Fruit fly (Drosophila melanogaster) whole organism, embryonic: Measurements from ENCODE around the gene Seipin.
A peak's percentile ranks its signal among the peaks of the same experiment; 100 is the strongest.

Experiments
- CG10431 ChIP-seq: fragments of 200-800 bp; sonication (Bioruptor generic); optimal IDR thresholded peaks from 3 replicates; lab custom pipeline; 2018; ENCODE audit warnings: missing biosample characterization, mild to moderate bottlenecking, missing genetic modification characterization
- CG11085 ChIP-seq: fragments of 200-800 bp; sonication (Bioruptor generic); IDR thresholded peaks from 2 replicates; pipeline ENCODE4 v1.3.6; 2022; ENCODE audit warnings: missing biosample characterization, missing genetic modification characterization
- CG12155 ChIP-seq: fragments of 200-800 bp; sonication (Bioruptor generic); optimal IDR thresholded peaks from 3 replicates; lab custom pipeline; 2016; ENCODE audit warnings: missing biosample characterization, missing genetic modification characterization
- CG12236 ChIP-seq: fragments of 200-800 bp; sonication (Bioruptor generic); optimal IDR thresholded peaks from 2 replicates; lab custom pipeline; 2016; ENCODE audit warnings: missing biosample characterization, missing genetic modification characterization
- CG1233 ChIP-seq: fragments of 200-800 bp; sonication (Bioruptor generic); optimal IDR thresholded peaks from 4 replicates; lab custom pipeline; 2018; ENCODE audit warnings: missing biosample characterization, mild to moderate bottlenecking, missing genetic modification characterization
- CG14710 ChIP-seq: fragments of 200-800 bp; sonication (Bioruptor generic); optimal IDR thresholded peaks from 3 replicates; lab custom pipeline; 2019; ENCODE audit warnings: missing biosample characterization, mild to moderate bottlenecking, missing genetic modification characterization, moderate library complexity
- CG1602 ChIP-seq: fragments of 200-800 bp; sonication (Bioruptor generic); optimal IDR thresholded peaks from 3 replicates; lab custom pipeline; 2016; ENCODE audit warnings: missing biosample characterization, missing genetic modification characterization
- CG18476 ChIP-seq: fragments of 200-800 bp; sonication (Bioruptor generic); optimal IDR thresholded peaks from 2 replicates; lab custom pipeline; 2016; ENCODE audit warnings: missing biosample characterization, mild to moderate bottlenecking, missing genetic modification characterization
- CG30020 ChIP-seq: fragments of 200-800 bp; optimal IDR thresholded peaks from 2 replicates; lab custom pipeline; 2019; ENCODE audit warnings: missing biosample characterization, mild to moderate bottlenecking, missing genetic modification characterization, moderate library complexity
- CG3065 ChIP-seq: fragments of 200-800 bp; sonication (Bioruptor generic); optimal IDR thresholded peaks from 2 replicates; lab custom pipeline; 2016; ENCODE audit warnings: missing biosample characterization, missing genetic modification characterization
- CG31388 ChIP-seq: fragments of 200-800 bp; sonication (Bioruptor generic); optimal IDR thresholded peaks from 2 replicates; lab custom pipeline; 2016; ENCODE audit warnings: missing biosample characterization, missing genetic modification characterization
- CG31441 ChIP-seq: fragments of 200-800 bp; sonication (Bioruptor generic); IDR thresholded peaks from 2 replicates; pipeline ENCODE4 v1.3.6; 2022; ENCODE audit warnings: missing biosample characterization, missing genetic modification characterization
- CG32532 ChIP-seq: fragments of 200-800 bp; sonication (Bioruptor generic); IDR thresholded peaks from 2 replicates; pipeline ENCODE4 v1.3.6; 2022; ENCODE audit warnings: missing biosample characterization, missing genetic modification characterization
- CG33557 ChIP-seq: fragments of 200-800 bp; sonication (Bioruptor generic); optimal IDR thresholded peaks from 2 replicates; lab custom pipeline; 2019; ENCODE audit warnings: missing biosample characterization, mild to moderate bottlenecking, missing genetic modification characterization, moderate library complexity
- CG4360 ChIP-seq: fragments of 200-800 bp; sonication (Bioruptor generic); IDR thresholded peaks from 2 replicates; pipeline ENCODE4 v1.3.6; 2022; ENCODE audit warnings: missing biosample characterization, missing genetic modification characterization
- CG4424 ChIP-seq: fragments of 200-800 bp; sonication (Bioruptor generic); optimal IDR thresholded peaks from 3 replicates; lab custom pipeline; 2016; ENCODE audit warnings: missing biosample characterization, missing genetic modification characterization
- CG6683 ChIP-seq: fragments of 200-800 bp; sonication (Bioruptor generic); optimal IDR thresholded peaks from 2 replicates; lab custom pipeline; 2017; ENCODE audit warnings: missing biosample characterization, mild to moderate bottlenecking, missing genetic modification characterization, missing genetic modification reagents
- CG6854 ChIP-seq: fragments of 200-800 bp; sonication (Bioruptor generic); optimal IDR thresholded peaks from 3 replicates; lab custom pipeline; 2017; ENCODE audit warnings: missing biosample characterization, mild to moderate bottlenecking, missing genetic modification characterization
- CG7745 ChIP-seq: fragments of 200-800 bp; sonication (Bioruptor generic); optimal IDR thresholded peaks from 2 replicates; lab custom pipeline; 2018; ENCODE audit warnings: missing biosample characterization, mild to moderate bottlenecking, missing genetic modification characterization, moderate library complexity
- CG7839 ChIP-seq: fragments of 200-800 bp; sonication (Bioruptor generic); optimal IDR thresholded peaks from 3 replicates; lab custom pipeline; 2018; ENCODE audit warnings: missing biosample characterization, mild to moderate bottlenecking, missing genetic modification characterization, moderate library complexity
- CG8089 ChIP-seq: fragments of 200-800 bp; sonication (Bioruptor generic); optimal IDR thresholded peaks from 3 replicates; lab custom pipeline; 2016; ENCODE audit warnings: missing biosample characterization, missing genetic modification characterization
- CG8765 ChIP-seq: fragments of 200-800 bp; sonication (Bioruptor generic); IDR thresholded peaks from 2 replicates; pipeline ENCODE4 v1.3.6; 2022; ENCODE audit warnings: missing biosample characterization, missing genetic modification characterization
- CG8944 ChIP-seq: fragments of 200-800 bp; sonication (Bioruptor generic); optimal IDR thresholded peaks from 3 replicates; lab custom pipeline; 2016; ENCODE audit warnings: missing biosample characterization, missing genetic modification characterization
- CG9817 ChIP-seq: fragments of 200-800 bp; sonication (Bioruptor generic); optimal IDR thresholded peaks from 2 replicates; lab custom pipeline; 2018; ENCODE audit warnings: missing biosample characterization, mild to moderate bottlenecking, missing genetic modification characterization, moderate library complexity
- CoRest ChIP-seq: fragments of 200-800 bp; sonication (Bioruptor generic); optimal IDR thresholded peaks from 3 replicates; lab custom pipeline; 2018; ENCODE audit warnings: missing biosample characterization, mild to moderate bottlenecking, missing genetic modification characterization, moderate library complexity
- CrebB ChIP-seq: fragments of 200-800 bp; sonication (Bioruptor generic); optimal IDR thresholded peaks from 3 replicates; lab custom pipeline; 2018; ENCODE audit warnings: missing biosample characterization, mild to moderate bottlenecking, missing genetic modification characterization
- Drgx ChIP-seq: fragments of 200-800 bp; sonication (Bioruptor generic); IDR thresholded peaks from 2 replicates; pipeline ENCODE4 v1.3.6; 2022; ENCODE audit warnings: missing biosample characterization, missing genetic modification characterization
- MESR4 ChIP-seq: fragments of 200-800 bp; sonication (Bioruptor generic); optimal IDR thresholded peaks from 2 replicates; lab custom pipeline; 2018; ENCODE audit warnings: missing biosample characterization, mild to moderate bottlenecking, missing genetic modification characterization, moderate library complexity
- Med ChIP-seq: fragments of 200-800 bp; sonication (Bioruptor generic); peaks from one replicate; lab custom pipeline; 2016; ENCODE audit warnings: missing biosample characterization, missing genetic modification characterization, mild to moderate bottlenecking, inconsistent platforms, moderate library complexity
- Nf-YB ChIP-seq: fragments of 200-800 bp; sonication (Bioruptor generic); optimal IDR thresholded peaks from 3 replicates; lab custom pipeline; 2019; ENCODE audit warnings: missing biosample characterization, mild to moderate bottlenecking, missing genetic modification characterization, moderate library complexity
- Rfx ChIP-seq: fragments of 200-800 bp; sonication (Bioruptor generic); IDR thresholded peaks from 2 replicates; pipeline ENCODE4 v1.3.6; 2022; ENCODE audit warnings: missing biosample characterization, missing genetic modification characterization
- Scr ChIP-seq: fragments of 200-800 bp; sonication (Bioruptor generic); IDR thresholded peaks from 2 replicates; pipeline ENCODE4 v1.3.6; 2022; ENCODE audit warnings: missing biosample characterization, missing genetic modification characterization; ENCODE audit not compliant: partially characterized antibody
- amos ChIP-seq: fragments of 200-800 bp; sonication (Bioruptor generic); IDR thresholded peaks from 2 replicates; pipeline ENCODE4 v1.3.6; 2022; ENCODE audit warnings: missing biosample characterization, missing genetic modification characterization; ENCODE audit not compliant: partially characterized antibody
- ap ChIP-seq: fragments of 200-800 bp; sonication (Bioruptor generic); IDR thresholded peaks from 2 replicates; pipeline ENCODE4 v1.3.6; 2022; ENCODE audit warnings: missing biosample characterization, missing genetic modification characterization
- disco-r ChIP-seq: fragments of 200-800 bp; sonication (Bioruptor generic); optimal IDR thresholded peaks from 2 replicates; lab custom pipeline; 2016; ENCODE audit warnings: missing biosample characterization, missing genetic modification characterization
- dmrt99B ChIP-seq: fragments of 200-800 bp; sonication (Bioruptor generic); optimal IDR thresholded peaks from 2 replicates; lab custom pipeline; 2018; ENCODE audit warnings: missing biosample characterization, mild to moderate bottlenecking, missing genetic modification characterization, moderate library complexity
- gfzf ChIP-seq: fragments of 200-800 bp; sonication (Bioruptor generic); optimal IDR thresholded peaks from 2 replicates; lab custom pipeline; 2016; ENCODE audit warnings: missing biosample characterization, mild to moderate bottlenecking, missing genetic modification characterization, moderate library complexity
- grau ChIP-seq: fragments of 200-800 bp; optimal IDR thresholded peaks from 3 replicates; lab custom pipeline; 2019; ENCODE audit warnings: missing biosample characterization, mild to moderate bottlenecking, missing genetic modification characterization, moderate library complexity
- ind ChIP-seq: fragments of 200-800 bp; sonication (Bioruptor generic); optimal IDR thresholded peaks from 3 replicates; lab custom pipeline; 2016; ENCODE audit warnings: missing biosample characterization, missing genetic modification characterization
- jing ChIP-seq: fragments of 200-800 bp; sonication (Bioruptor generic); optimal IDR thresholded peaks from 2 replicates; lab custom pipeline; 2018; ENCODE audit warnings: missing biosample characterization, mild to moderate bottlenecking, missing genetic modification characterization
- kay ChIP-seq: fragments of 200-800 bp; sonication (Bioruptor generic); optimal IDR thresholded peaks from 2 replicates; lab custom pipeline; 2016; ENCODE audit warnings: missing biosample characterization, missing genetic modification characterization
- org-1 ChIP-seq: fragments of 200-800 bp; sonication (Bioruptor generic); optimal IDR thresholded peaks from 2 replicates; lab custom pipeline; 2017; ENCODE audit warnings: missing biosample characterization, missing genetic modification characterization
- peb ChIP-seq: fragments of 200-800 bp; sonication (Bioruptor generic); IDR thresholded peaks from 2 replicates; pipeline ENCODE4 v1.3.6; 2022; ENCODE audit warnings: missing biosample characterization, missing genetic modification characterization
- pzg ChIP-seq: fragments of 200-800 bp; sonication (Bioruptor generic); optimal IDR thresholded peaks from 3 replicates; lab custom pipeline; 2018; ENCODE audit warnings: missing biosample characterization, mild to moderate bottlenecking, missing genetic modification characterization, moderate library complexity
- tgo ChIP-seq: fragments of 200-800 bp; sonication (Bioruptor generic); IDR thresholded peaks from 3 replicates; pipeline ENCODE4 v1.3.6; 2022; ENCODE audit warnings: missing biosample characterization, missing genetic modification characterization
- tup ChIP-seq: fragments of 200-800 bp; sonication (Bioruptor generic); optimal IDR thresholded peaks from 2 replicates; lab custom pipeline; 2016; ENCODE audit warnings: missing biosample characterization, mild to moderate bottlenecking, missing genetic modification characterization, moderate library complexity
- unpg ChIP-seq: fragments of 200-800 bp; sonication (Bioruptor generic); optimal IDR thresholded peaks from 3 replicates; lab custom pipeline; 2018; ENCODE audit warnings: missing biosample characterization, mild to moderate bottlenecking, missing genetic modification characterization, moderate library complexity
- usp ChIP-seq: fragments of >200 bp; optimal IDR thresholded peaks from 2 replicates; lab custom pipeline; 2017; ENCODE audit warnings: missing biosample characterization, missing genetic modification characterization
- wek ChIP-seq: fragments of 200-800 bp; sonication (Bioruptor generic); optimal IDR thresholded peaks from 3 replicates; lab custom pipeline; 2018; ENCODE audit warnings: missing biosample characterization, mild to moderate bottlenecking, missing genetic modification characterization, moderate library complexity

Seipin gene

DNA sequence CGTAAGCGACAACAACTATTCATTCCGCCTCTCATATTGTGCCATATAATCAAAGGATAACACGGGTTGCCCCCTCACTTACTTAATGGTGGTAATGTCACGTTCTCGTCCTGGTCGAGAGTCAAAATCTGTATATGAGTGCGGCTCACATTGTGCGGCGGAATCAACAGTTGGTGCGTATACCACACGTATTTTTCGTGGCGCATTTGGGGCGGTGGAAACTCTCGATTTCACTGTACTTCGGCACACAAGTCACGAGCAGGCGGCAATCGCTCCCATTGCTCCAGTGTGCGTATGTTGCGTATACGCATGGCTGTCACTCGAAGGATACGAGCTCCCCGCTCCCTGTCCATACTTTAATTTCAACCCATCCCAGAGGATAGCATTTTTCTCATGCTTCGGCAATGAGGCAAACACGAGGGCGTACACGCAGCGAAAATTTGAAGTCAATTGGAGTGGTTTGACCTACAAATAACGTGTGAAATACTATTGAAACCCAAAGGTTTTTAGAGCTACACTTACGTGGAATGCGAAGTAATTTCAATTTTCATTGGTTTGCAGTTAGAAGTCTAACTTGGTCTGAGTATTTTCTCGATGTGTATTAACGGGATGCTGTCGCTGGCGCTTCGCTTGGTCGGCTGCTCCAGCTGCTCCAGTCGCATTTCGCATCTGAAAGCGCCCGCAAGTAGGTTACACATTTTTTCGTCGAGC, 37.7 kb upstream of the Seipin start (continued):
- peak; percentile 69 for TF ChIP-seq CG9817 (tag; lab: Kevin White, UChicago)
- TF ChIP-seq tgo (GFP tag; lab: Robert Waterston, UW) = peak; percentile 78
- no peak for TF ChIP-seq Scr (GFP tag; lab: Robert Waterston, UW)
- TF ChIP-seq CG6683 (GFP tag; lab: Kevin White, UChicago) = peak; percentile 65
- peak; percentile 54 for TF ChIP-seq tup (GFP tag; lab: Kevin White, UChicago)
- TF ChIP-seq CG8944 (GFP tag; lab: Kevin White, UChicago) = peak; percentile 69
- peak; percentile 87 for TF ChIP-seq Rfx (GFP tag; lab: Robert Waterston, UW)
- peak; percentile 88 for TF ChIP-seq CG32532 (GFP tag; lab: Robert Waterston, UW)
- TF ChIP-seq org-1 (GFP tag; lab: Kevin White, UChicago) = peak; percentile 77
- peak; percentile 73 for TF ChIP-seq grau
- TF ChIP-seq wek (GFP tag; lab: Kevin White, UChicago) = peak; percentile 25
- TF ChIP-seq CG12236 (GFP tag; lab: Kevin White, UChicago) = no peak
- peak; percentile 66 for TF ChIP-seq CG18476
- peak; percentile 67 for TF ChIP-seq CG31441 (GFP tag; lab: Robert Waterston, UW)
- no peak for TF ChIP-seq CG33557 (GFP tag; lab: Kevin White, UChicago)
- no peak for TF ChIP-seq CG4360
- peak; percentile 47; the same call in 1 of the 2 replicates for TF ChIP-seq CG8765 (GFP tag; lab: Robert Waterston, UW)
- TF ChIP-seq peb (GFP tag; lab: Robert Waterston, UW) = peak; percentile 25; the same call in 1 of the 2 replicates
- TF ChIP-seq CrebB (tag; lab: Kevin White, UChicago) = peak; percentile 33
- TF ChIP-seq CG3065 = no peak
- TF ChIP-seq CG11085 = peak; percentile 79; the same call in 1 of the 2 replicates
- TF ChIP-seq CG8089 (GFP tag; lab: Kevin White, UChicago) = peak; percentile 42
- peak; percentile 39 for TF ChIP-seq Nf-YB
- TF ChIP-seq CG10431 (GFP tag; lab: Kevin White, UChicago) = no peak
- TF ChIP-seq usp (GFP tag; lab: Kevin White, UChicago) = no peak
- peak; percentile 65 for TF ChIP-seq unpg (GFP tag; lab: Kevin White, UChicago)
- TF ChIP-seq gfzf (GFP tag; lab: Kevin White, UChicago) = no peak
- no peak for TF ChIP-seq CG30020

DNA sequence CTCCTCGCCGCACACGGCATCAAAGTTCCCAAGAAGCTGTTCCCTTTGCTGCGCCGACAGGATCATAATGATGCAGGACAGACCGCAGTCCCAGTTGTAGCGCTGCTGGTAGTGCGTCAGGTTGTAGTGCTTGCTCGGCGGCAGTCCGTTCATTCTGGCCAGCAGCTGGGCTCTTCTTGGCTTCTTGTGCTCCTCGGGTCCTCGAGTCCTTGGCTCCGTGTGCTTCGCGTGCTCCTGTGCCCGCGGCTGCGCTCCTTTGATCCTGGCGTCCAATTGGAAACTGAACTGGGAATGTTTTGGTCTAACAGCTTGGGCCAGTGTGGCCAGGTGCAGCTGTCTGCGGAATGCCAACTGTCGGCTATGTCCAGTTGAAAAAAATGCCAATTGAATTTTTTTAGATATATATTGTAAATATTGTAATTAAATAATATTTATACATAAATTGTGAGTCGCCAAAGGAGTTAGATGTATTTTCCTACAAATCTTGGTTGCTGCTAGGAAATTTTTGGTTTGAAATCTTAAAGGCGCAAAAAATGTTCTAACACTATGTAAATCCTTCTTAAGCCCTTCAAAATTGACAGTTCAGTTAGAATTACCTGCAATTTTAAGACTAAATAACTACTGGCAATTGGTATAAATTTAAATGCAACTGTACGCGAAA, 34.4 kb upstream of the Seipin start, which contains the start of gene CG13760:
TSS of gene CG13760 (minus strand) at position 645 of the 661 bp plus-strand sequence.
- TF ChIP-seq CG31388 (GFP tag; lab: Kevin White, UChicago) (no peak), CG12155 (peak; percentile 0), CG1602 (GFP tag; lab: Kevin White, UChicago) (peak; percentile 2), ap (GFP tag; lab: Robert Waterston, UW) (no peak), dmrt99B (tag; lab: Kevin White, UChicago) (no peak), ind (GFP tag; lab: Kevin White, UChicago) (peak; percentile 6), CG7745 (tag; lab: Kevin White, UChicago) (no peak), CG1233 (GFP tag; lab: Kevin White, UChicago) (no peak), CG6854 (GFP tag; lab: Kevin White, UChicago) (no peak), CG4424 (peak; percentile 14), CoRest (peak; percentile 8), MESR4 (GFP tag; lab: Kevin White, UChicago) (peak; percentile 53), CG14710 (tag; lab: Kevin White, UChicago) (peak; percentile 48), Scr (GFP tag; lab: Robert Waterston, UW) (0 out of 2 replicates have a peak, but pooled peaks have one; percentile 20), disco-r (GFP tag; lab: Kevin White, UChicago) (no peak), amos (GFP tag; lab: Robert Waterston, UW) (peak; percentile 13; the same call in 1 of the 2 replicates), Med (peak; percentile 46), pzg (GFP tag; lab: Kevin White, UChicago) (peak; percentile 20), Drgx (no peak), kay (no peak), CG7839 (tag; lab: Kevin White, UChicago) (peak; percentile 5), jing (GFP tag; lab: Kevin White, UChicago) (no peak)
